Worm (Caenorhabditis elegans) whole organism, L1 larva: ENCODE results near the gene D1086.7.

Experiments
- aha-1 ChIP-seq: fragments of 150-350 bp; optimal IDR thresholded peaks from 2 replicates; lab custom pipeline; 2014; ENCODE audit warnings: missing biosample characterization, missing genetic modification characterization
- ama-1 ChIP-seq: fragments of 150-350 bp; optimal IDR thresholded peaks from 2 replicates; lab custom pipeline; 2014
- elt-3 ChIP-seq, 6 experiments: fragments of 150-350 bp in 1 of 6; sonication (generic microtip); optimal IDR thresholded peaks; 2 replicates each; lab custom pipeline; 2017 to 2018; ENCODE audit warnings: missing biosample characterization in 6 of 6, missing genetic modification characterization in 6 of 6, inconsistent platforms in 1 of 6
- grh-1 ChIP-seq: fragments of 200-800 bp; sonication (Bioruptor generic); IDR thresholded peaks from 2 replicates; pipeline ENCODE4 v1.3.6; 2022; ENCODE audit warnings: missing genetic modification reagents, missing genetic modification characterization, missing compliant biosample characterization
- lin-14 ChIP-seq: fragments of 200-800 bp; sonication (Bioruptor generic); optimal IDR thresholded peaks from 2 replicates; lab custom pipeline; 2018; ENCODE audit warnings: mild to moderate bottlenecking, missing genetic modification characterization, moderate library complexity, missing compliant biosample characterization
- lsy-2 ChIP-seq, 2 experiments: fragments of 150-350 bp; optimal IDR thresholded peaks; 2 replicates each; lab custom pipeline; 2014; ENCODE audit warnings: missing biosample characterization in 2 of 2, missing genetic modification characterization in 2 of 2
- mdl-1 ChIP-seq, 2 experiments: fragments of 150-350 bp; optimal IDR thresholded peaks; 2 replicates each; lab custom pipeline; 2014 to 2017; ENCODE audit warnings: missing biosample characterization in 2 of 2, missing genetic modification characterization in 2 of 2, inconsistent platforms in 1 of 2
- nhr-237 ChIP-seq: fragments of 150-350 bp; optimal IDR thresholded peaks from 2 replicates; lab custom pipeline; 2014; ENCODE audit warnings: missing biosample characterization, missing genetic modification characterization
- nhr-28 ChIP-seq: fragments of 150-350 bp; optimal IDR thresholded peaks from 2 replicates; lab custom pipeline; 2014; ENCODE audit warnings: missing biosample characterization, missing genetic modification characterization
- nhr-90 ChIP-seq: sonication (generic microtip); optimal IDR thresholded peaks from 2 replicates; lab custom pipeline; 2016; ENCODE audit warnings: mild to moderate bottlenecking, missing genetic modification characterization, missing compliant biosample characterization; ENCODE audit not compliant: poor library complexity
- sox-4 ChIP-seq: sonication (generic microtip); optimal IDR thresholded peaks from 2 replicates; lab custom pipeline; 2016; ENCODE audit warnings: missing genetic modification characterization, missing compliant biosample characterization
- unc-62 ChIP-seq: fragments of 150-350 bp; optimal IDR thresholded peaks from 2 replicates; lab custom pipeline; 2014; ENCODE audit warnings: missing biosample characterization, missing genetic modification reagents, missing genetic modification characterization
- ztf-11 ChIP-seq, 2 experiments: sonication (generic microtip); optimal IDR thresholded peaks; 2 replicates each; lab custom pipeline; 2016 to 2017; ENCODE audit warnings: missing genetic modification characterization in 2 of 2, missing biosample characterization in 1 of 2, missing compliant biosample characterization in 1 of 2
- ztf-4 ChIP-seq: fragments of 150-350 bp; optimal IDR thresholded peaks from 2 replicates; lab custom pipeline; 2014; ENCODE audit warnings: missing biosample characterization, missing genetic modification characterization

DNA sequence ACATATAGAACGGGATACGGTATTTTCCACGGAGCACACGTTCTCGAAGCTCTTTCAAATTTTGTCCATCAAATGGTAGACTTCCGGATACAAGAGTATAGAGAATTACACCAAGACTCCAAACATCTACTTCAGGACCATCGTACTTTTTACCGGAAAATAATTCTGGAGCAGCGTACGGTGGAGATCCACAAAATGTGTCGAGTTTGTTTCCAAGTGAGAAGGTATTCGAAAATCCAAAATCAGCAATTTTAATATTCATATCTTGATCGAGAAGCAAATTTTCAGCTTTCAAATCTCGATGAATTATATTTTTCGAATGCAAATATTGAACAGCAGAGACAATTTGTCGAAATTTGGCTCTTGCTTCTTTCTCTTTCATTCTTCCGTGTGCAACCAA lies 39.1 kb downstream of the D1086.7 start:
- TF ChIP-seq ztf-11 (tag; optimal IDR thresholded peaks at IDR 0.05; lab: Kevin White, UChicago) (no peak), nhr-90 (tag; lab: Kevin White, UChicago) (no peak), sox-4 (tag; lab: Kevin White, UChicago) (no peak), ama-1 (lab: Kevin White, UChicago) (no peak), unc-62 (GFP tag; lab: Kevin White, UChicago) (no peak), ztf-4 (tag; lab: Kevin White, UChicago) (no peak), nhr-237 (tag; lab: Kevin White, UChicago) (no peak), aha-1 (no peak), lsy-2 (tag; optimal IDR thresholded peaks at IDR 0.05; lab: Kevin White, UChicago) (no peak), elt-3 (tag; optimal IDR thresholded peaks at IDR 0.05; lab: Kevin White, UChicago) (no peak), mdl-1 (tag; optimal IDR thresholded peaks at IDR 0.05; lab: Kevin White, UChicago) (no peak), lin-14 (GFP tag; lab: Kevin White, UChicago) (no peak), nhr-28 (tag; lab: Kevin White, UChicago) (no peak), grh-1 (no peak)
